Fruit fly (Drosophila melanogaster) whole organism, pupa: ENCODE measurements around the gene CG33229.

ENCODE experiments used
- CG34367 ChIP-seq: fragments of 200-800 bp; sonication (Bioruptor generic); optimal IDR thresholded peaks from 2 replicates; lab custom pipeline; 2018; ENCODE audit warnings: missing biosample characterization, mild to moderate bottlenecking, missing genetic modification characterization
- CG8301 ChIP-seq: fragments of 200-800 bp; sonication (Bioruptor generic); optimal IDR thresholded peaks from 2 replicates; lab custom pipeline; 2018; ENCODE audit warnings: missing biosample characterization, mild to moderate bottlenecking, missing genetic modification characterization

DNA sequence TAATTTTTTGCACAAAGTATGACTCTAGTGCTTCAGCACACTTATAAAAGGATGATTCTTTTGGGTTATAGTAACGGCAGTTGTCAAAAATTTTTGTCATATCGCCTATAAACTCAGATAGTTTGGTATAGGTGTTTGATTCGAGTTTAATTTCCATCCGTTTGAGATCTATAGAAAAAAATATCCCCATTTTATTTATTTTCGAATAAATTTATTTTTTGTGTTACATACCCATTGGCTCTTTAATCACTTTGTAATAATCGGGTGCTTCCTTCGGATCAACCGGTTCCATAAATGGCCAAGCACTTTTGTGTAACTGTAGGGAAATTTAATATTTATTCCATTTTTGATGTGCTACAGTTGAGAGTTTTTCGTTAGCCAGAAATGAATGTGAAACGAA is 10.7 kb downstream of the CG33229 start:
- TF ChIP-seq CG8301 (tag; lab: Kevin White, UChicago) = no peak
- no peak for TF ChIP-seq CG34367 (tag; lab: Kevin White, UChicago)
